Fruit fly (Drosophila melanogaster) whole organism, embryonic: ENCODE data around the gene CG31808.

Source experiments
- Antp ChIP-seq: fragments of 200-800 bp; sonication (Bioruptor generic); optimal IDR thresholded peaks from 3 replicates; lab custom pipeline; 2016; ENCODE audit warnings: missing biosample characterization, missing genetic modification characterization
- B-H2 ChIP-seq: fragments of 200-800 bp; sonication (Bioruptor generic); optimal IDR thresholded peaks from 2 replicates; lab custom pipeline; 2018; ENCODE audit warnings: missing biosample characterization, mild to moderate bottlenecking, missing genetic modification characterization
- CG10979 ChIP-seq: fragments of 200-800 bp; sonication (Bioruptor generic); optimal IDR thresholded peaks from 2 replicates; lab custom pipeline; 2018; ENCODE audit warnings: missing biosample characterization, mild to moderate bottlenecking, missing genetic modification characterization, moderate library complexity
- CG11560 ChIP-seq: fragments of 200-800 bp; sonication (Bioruptor generic); IDR thresholded peaks from 3 replicates; pipeline ENCODE4 v1.3.6; 2022; ENCODE audit warnings: missing biosample characterization, missing genetic modification characterization
- CG11696 ChIP-seq: fragments of 200-800 bp; sonication (Bioruptor generic); IDR thresholded peaks from 2 replicates; pipeline ENCODE4 v1.3.6; 2022; ENCODE audit warnings: missing biosample characterization, missing genetic modification characterization
- CG13287 ChIP-seq: fragments of 200-800 bp; sonication (Bioruptor generic); IDR thresholded peaks from 2 replicates; pipeline ENCODE4 v1.3.6; 2022; ENCODE audit warnings: missing biosample characterization, missing genetic modification characterization; ENCODE audit not compliant: partially characterized antibody
- CG15514 ChIP-seq: fragments of 200-800 bp; sonication (Bioruptor generic); optimal IDR thresholded peaks from 3 replicates; lab custom pipeline; 2017; ENCODE audit warnings: missing biosample characterization, missing genetic modification characterization, mild to moderate bottlenecking, moderate library complexity, missing genetic modification reagents
- CG18599 ChIP-seq: fragments of 200-800 bp; sonication (Bioruptor generic); optimal IDR thresholded peaks from 3 replicates; lab custom pipeline; 2017; ENCODE audit warnings: missing biosample characterization, missing genetic modification characterization, mild to moderate bottlenecking, moderate library complexity, missing genetic modification reagents
- CG2199 ChIP-seq: fragments of 200-800 bp; sonication (Bioruptor generic); IDR thresholded peaks from 3 replicates; pipeline ENCODE4 v1.3.6; 2022; ENCODE audit warnings: missing biosample characterization, missing genetic modification characterization
- CG2875 ChIP-seq: fragments of 200-800 bp; sonication (Bioruptor generic); optimal IDR thresholded peaks from 2 replicates; lab custom pipeline; 2017; ENCODE audit warnings: missing biosample characterization, mild to moderate bottlenecking, missing genetic modification characterization, missing genetic modification reagents
- CG3163 ChIP-seq: fragments of 200-800 bp; sonication (Bioruptor generic); optimal IDR thresholded peaks from 3 replicates; lab custom pipeline; 2016; ENCODE audit warnings: missing biosample characterization, missing genetic modification characterization
- CG32767 ChIP-seq: fragments of 200-800 bp; sonication (Bioruptor generic); IDR thresholded peaks from 2 replicates; pipeline ENCODE4 v1.3.6; 2022; ENCODE audit warnings: missing biosample characterization, missing genetic modification characterization
- CG32772 ChIP-seq: fragments of 200-800 bp; sonication (Bioruptor generic); IDR thresholded peaks from 2 replicates; pipeline ENCODE4 v1.3.6; 2022; ENCODE audit warnings: missing biosample characterization, missing genetic modification characterization
- CG5953 ChIP-seq: fragments of 200-800 bp; sonication (Bioruptor generic); IDR thresholded peaks from 2 replicates; pipeline ENCODE4 v1.3.6; 2022; ENCODE audit warnings: missing biosample characterization, missing genetic modification characterization
- CG6683 ChIP-seq: fragments of 200-800 bp; sonication (Bioruptor generic); optimal IDR thresholded peaks from 2 replicates; lab custom pipeline; 2017; ENCODE audit warnings: missing biosample characterization, mild to moderate bottlenecking, missing genetic modification characterization, missing genetic modification reagents
- CG7839 ChIP-seq: fragments of 200-800 bp; sonication (Bioruptor generic); optimal IDR thresholded peaks from 3 replicates; lab custom pipeline; 2018; ENCODE audit warnings: missing biosample characterization, mild to moderate bottlenecking, missing genetic modification characterization, moderate library complexity
- CG9727 ChIP-seq: fragments of 200-800 bp; sonication (Bioruptor generic); optimal IDR thresholded peaks from 3 replicates; lab custom pipeline; 2017; ENCODE audit warnings: missing biosample characterization, mild to moderate bottlenecking, missing genetic modification characterization
- E2f2 ChIP-seq: fragments of 200-800 bp; sonication (Bioruptor generic); IDR thresholded peaks from 2 replicates; pipeline ENCODE4 v1.3.6; 2022; ENCODE audit warnings: missing biosample characterization, missing genetic modification characterization
- Ets65A ChIP-seq: fragments of 200-800 bp; sonication (Bioruptor generic); peaks from one replicate; lab custom pipeline; 2016; ENCODE audit warnings: missing biosample characterization, missing genetic modification characterization
- HHEX ChIP-seq: fragments of 200-800 bp; sonication (Bioruptor generic); optimal IDR thresholded peaks from 3 replicates; lab custom pipeline; 2017; ENCODE audit warnings: missing biosample characterization, mild to moderate bottlenecking, missing genetic modification characterization, missing genetic modification reagents
- Mad ChIP-seq: fragments of 200-800 bp; sonication (Bioruptor generic); optimal IDR thresholded peaks from 2 replicates; lab custom pipeline; 2016; ENCODE audit warnings: missing biosample characterization, missing genetic modification characterization
- Nf-YB ChIP-seq: fragments of 200-800 bp; sonication (Bioruptor generic); optimal IDR thresholded peaks from 3 replicates; lab custom pipeline; 2019; ENCODE audit warnings: missing biosample characterization, mild to moderate bottlenecking, missing genetic modification characterization, moderate library complexity
- Rx ChIP-seq: fragments of 200-800 bp; sonication (Bioruptor generic); IDR thresholded peaks from 2 replicates; pipeline ENCODE4 v1.3.6; 2022; ENCODE audit warnings: missing biosample characterization, missing genetic modification characterization
- Sox102F ChIP-seq: fragments of 200-800 bp; sonication (Bioruptor generic); optimal IDR thresholded peaks from 2 replicates; lab custom pipeline; 2018; ENCODE audit warnings: missing biosample characterization, mild to moderate bottlenecking, missing genetic modification characterization, moderate library complexity
- Spps ChIP-seq: fragments of 200-800 bp; sonication (Bioruptor generic); optimal IDR thresholded peaks from 2 replicates; lab custom pipeline; 2018; ENCODE audit warnings: missing biosample characterization, mild to moderate bottlenecking, missing genetic modification characterization
- Taf1 ChIP-seq: fragments of 200-800 bp; sonication (Bioruptor generic); IDR thresholded peaks from 2 replicates; pipeline ENCODE4 v1.3.6; 2022; ENCODE audit warnings: missing biosample characterization, missing genetic modification characterization
- Trl ChIP-seq, 3 experiments: fragments of >200 bp in 2 of 3; fragments of 200-800 bp in 1 of 3; sonication (Bioruptor generic) in 1 of 3; optimal IDR thresholded peaks; 2 replicates in 1 of 3; 3 replicates in 2 of 3; lab custom pipeline; 2016 to 2017; ENCODE audit warnings: missing biosample characterization in 1 of 3, missing genetic modification characterization in 1 of 3
- Usf ChIP-seq: fragments of 200-800 bp; sonication (Bioruptor generic); optimal IDR thresholded peaks from 2 replicates; lab custom pipeline; 2017; ENCODE audit warnings: missing genotype, missing biosample characterization, missing genetic modification characterization
- ara ChIP-seq: fragments of 200-800 bp; sonication (Bioruptor generic); IDR thresholded peaks from 2 replicates; pipeline ENCODE4 v1.3.6; 2022; ENCODE audit warnings: missing biosample characterization, missing genetic modification characterization
- ash1 ChIP-seq: fragments of 200-800 bp; sonication (Bioruptor generic); optimal IDR thresholded peaks from 2 replicates; lab custom pipeline; 2018; ENCODE audit warnings: missing biosample characterization, mild to moderate bottlenecking, missing genetic modification characterization
- br ChIP-seq: fragments of >200 bp; optimal IDR thresholded peaks from 2 replicates; lab custom pipeline; 2017
- caup ChIP-seq: fragments of 200-800 bp; sonication (Bioruptor generic); optimal IDR thresholded peaks from 3 replicates; lab custom pipeline; 2017; ENCODE audit warnings: missing biosample characterization, mild to moderate bottlenecking, missing genetic modification characterization, moderate library complexity; ENCODE audit not compliant: severe bottlenecking
- chif ChIP-seq, 2 experiments: fragments of 200-800 bp; sonication (Bioruptor generic); optimal IDR thresholded peaks; 3 replicates each; lab custom pipeline; 2016; ENCODE audit warnings: missing biosample characterization in 2 of 2, missing genetic modification characterization in 2 of 2
- chinmo ChIP-seq: fragments of 200-800 bp; sonication (Bioruptor generic); IDR thresholded peaks from 4 replicates; pipeline ENCODE4 v1.3.6; 2022; ENCODE audit warnings: missing biosample characterization, missing genetic modification characterization; ENCODE audit not compliant: partially characterized antibody
- dpn ChIP-seq, 2 experiments: fragments of 200-800 bp; sonication (Bioruptor generic); optimal IDR thresholded peaks; 3 replicates each; lab custom pipeline; 2016; ENCODE audit warnings: missing biosample characterization in 2 of 2, missing genetic modification characterization in 2 of 2
- gce ChIP-seq: fragments of 200-800 bp; sonication (Bioruptor generic); IDR thresholded peaks from 3 replicates; pipeline ENCODE4 v1.3.6; 2022; ENCODE audit warnings: missing biosample characterization, missing genetic modification characterization
- gsb ChIP-seq: fragments of 200-800 bp; sonication (Bioruptor generic); IDR thresholded peaks from 2 replicates; pipeline ENCODE4 v1.3.6; 2022; ENCODE audit warnings: missing biosample characterization, missing genetic modification characterization
- hb ChIP-seq: fragments of 200-800 bp; sonication (Bioruptor generic); IDR thresholded peaks from 3 replicates; pipeline ENCODE4 v1.3.6; 2022; ENCODE audit warnings: missing biosample characterization, missing genetic modification characterization; ENCODE audit not compliant: partially characterized antibody
- her ChIP-seq: fragments of 200-800 bp; sonication (Bioruptor generic); optimal IDR thresholded peaks from 2 replicates; lab custom pipeline; 2016; ENCODE audit warnings: missing biosample characterization, missing genetic modification characterization
- jing ChIP-seq: fragments of 200-800 bp; sonication (Bioruptor generic); optimal IDR thresholded peaks from 2 replicates; lab custom pipeline; 2018; ENCODE audit warnings: missing biosample characterization, mild to moderate bottlenecking, missing genetic modification characterization
- kah ChIP-seq: fragments of 200-800 bp; sonication (Bioruptor generic); optimal IDR thresholded peaks from 2 replicates; lab custom pipeline; 2018; ENCODE audit warnings: missing biosample characterization, mild to moderate bottlenecking, missing genetic modification characterization
- kay ChIP-seq: fragments of 200-800 bp; sonication (Bioruptor generic); optimal IDR thresholded peaks from 2 replicates; lab custom pipeline; 2016; ENCODE audit warnings: missing biosample characterization, missing genetic modification characterization
- lab ChIP-seq: fragments of 200-800 bp; sonication (Bioruptor generic); optimal IDR thresholded peaks from 3 replicates; lab custom pipeline; 2017; ENCODE audit warnings: missing biosample characterization, missing genetic modification characterization, mild to moderate bottlenecking, moderate library complexity, missing genetic modification reagents
- pb ChIP-seq: fragments of 200-800 bp; sonication (Bioruptor generic); optimal IDR thresholded peaks from 3 replicates; lab custom pipeline; 2016; ENCODE audit warnings: missing biosample characterization, missing genetic modification characterization
- sqz ChIP-seq: fragments of 200-800 bp; sonication (Bioruptor generic); optimal IDR thresholded peaks from 3 replicates; lab custom pipeline; 2018; ENCODE audit warnings: missing biosample characterization, mild to moderate bottlenecking, missing genetic modification characterization
- tup ChIP-seq: fragments of 200-800 bp; sonication (Bioruptor generic); optimal IDR thresholded peaks from 2 replicates; lab custom pipeline; 2016; ENCODE audit warnings: missing biosample characterization, mild to moderate bottlenecking, missing genetic modification characterization, moderate library complexity
- twi ChIP-seq: fragments of 200-800 bp; optimal IDR thresholded peaks from 2 replicates; lab custom pipeline; 2019; ENCODE audit warnings: missing biosample characterization, mild to moderate bottlenecking, missing genetic modification characterization, moderate library complexity
- vnd ChIP-seq: fragments of 200-800 bp; sonication (Bioruptor generic); IDR thresholded peaks from 3 replicates; pipeline ENCODE4 v1.3.6; 2022; ENCODE audit warnings: missing biosample characterization, missing genetic modification characterization; ENCODE audit not compliant: partially characterized antibody
- zfh1 ChIP-seq: fragments of 200-800 bp; sonication (Bioruptor generic); IDR thresholded peaks from 3 replicates; pipeline ENCODE4 v1.3.6; 2022; ENCODE audit warnings: missing biosample characterization, missing genetic modification characterization

The CG31808 gene

DNA sequence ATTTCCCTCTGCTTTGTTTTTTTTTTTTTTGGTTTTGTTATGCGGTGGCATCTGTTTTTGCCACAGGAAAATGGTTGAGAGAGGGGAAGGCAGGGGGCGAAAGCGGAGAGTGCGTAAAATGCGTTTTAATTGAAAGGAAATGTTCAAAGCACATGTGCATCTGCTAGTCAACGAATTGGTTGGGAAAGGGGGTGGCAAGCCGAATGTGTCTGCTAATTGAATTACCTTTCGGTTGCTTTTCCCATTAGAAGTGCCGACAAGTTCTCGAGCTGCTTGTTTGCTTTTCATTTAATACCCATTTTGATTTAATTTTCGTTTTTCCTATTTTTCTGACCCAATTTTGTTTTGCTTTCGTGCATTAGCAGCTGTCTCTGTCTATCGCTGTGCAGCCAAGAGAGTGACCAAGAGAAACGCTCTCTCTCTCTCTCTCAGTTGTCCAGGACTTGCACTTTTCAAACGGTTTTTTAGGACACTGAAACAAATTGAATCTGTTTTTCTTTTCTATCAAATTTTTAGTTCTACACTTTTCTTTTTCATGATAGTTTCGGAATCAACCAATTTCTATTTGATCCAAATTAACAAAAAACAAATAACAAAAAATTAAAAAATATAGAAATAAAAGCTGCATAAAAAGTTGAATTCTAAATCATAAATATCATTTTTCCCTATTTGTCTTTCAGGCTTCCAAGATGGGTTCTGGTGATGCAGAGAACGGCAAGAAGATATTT is 2.6 kb upstream of the CG31808 start (continued):
- no peak for TF ChIP-seq hb (GFP tag; lab: Robert Waterston, UW)
- TF ChIP-seq twi: peak; percentile 24
- TF ChIP-seq Rx (GFP tag; lab: Robert Waterston, UW): no peak
- TF ChIP-seq CG6683 (GFP tag; lab: Kevin White, UChicago): no peak
- TF ChIP-seq Sox102F (GFP tag; lab: Kevin White, UChicago): no peak
- TF ChIP-seq CG5953 (GFP tag; lab: Robert Waterston, UW): no peak
- TF ChIP-seq her (GFP tag; lab: Kevin White, UChicago): no peak
- no peak for TF ChIP-seq Nf-YB (GFP tag; lab: Kevin White, UChicago)
- TF ChIP-seq gce: no peak
- no peak for TF ChIP-seq Usf (GFP tag; lab: Kevin White, UChicago)
- TF ChIP-seq CG2199 (GFP tag; lab: Robert Waterston, UW): 0 out of 3 replicates have a peak, but pooled peaks have one; percentile 13
- TF ChIP-seq caup (GFP tag; lab: Kevin White, UChicago): no peak
- TF ChIP-seq CG15514 (GFP tag; lab: Kevin White, UChicago): no peak
- no peak for TF ChIP-seq CG7839 (tag; lab: Kevin White, UChicago)
- TF ChIP-seq br (lab: Kevin White, UChicago): no peak
- TF ChIP-seq Taf1 (GFP tag; lab: Robert Waterston, UW): no peak
- TF ChIP-seq tup (GFP tag; lab: Kevin White, UChicago): no peak
- no peak for TF ChIP-seq kay (GFP tag; lab: Kevin White, UChicago)
- no peak for TF ChIP-seq Mad (GFP tag; lab: Kevin White, UChicago)
- no peak for TF ChIP-seq E2f2 (GFP tag; lab: Robert Waterston, UW)
- TF ChIP-seq CG10979 (tag; lab: Kevin White, UChicago): no peak
- TF ChIP-seq ash1: no peak
- TF ChIP-seq CG32772 (GFP tag; lab: Robert Waterston, UW): 0 out of 2 replicates have a peak, but pooled peaks have one; percentile 13
- no peak for TF ChIP-seq kah (GFP tag; lab: Kevin White, UChicago)
- no peak for TF ChIP-seq HHEX (GFP tag; lab: Kevin White, UChicago)
- TF ChIP-seq Antp: no peak
- TF ChIP-seq pb (GFP tag; lab: Kevin White, UChicago): no peak
- TF ChIP-seq lab: no peak
- TF ChIP-seq vnd (GFP tag; lab: Robert Waterston, UW): no peak
- TF ChIP-seq CG9727 (GFP tag; lab: Kevin White, UChicago): no peak
- TF ChIP-seq ara (GFP tag; lab: Robert Waterston, UW): no peak
- peak; percentile 54 for TF ChIP-seq Ets65A (GFP tag; lab: Kevin White, UChicago)
- TF ChIP-seq chif (GFP tag; optimal IDR thresholded peaks at IDR 0.05; lab: Kevin White, UChicago): no peak
- no peak for TF ChIP-seq dpn (GFP tag; optimal IDR thresholded peaks at IDR 0.05; lab: Kevin White, UChicago)
- TF ChIP-seq Trl (optimal IDR thresholded peaks at IDR 0.05; lab: Kevin White, UChicago): peak; percentile 45 to 64
- TF ChIP-seq Trl (GFP tag; optimal IDR thresholded peaks at IDR 0.05; lab: Kevin White, UChicago): no peak
- TF ChIP-seq gsb (GFP tag; lab: Robert Waterston, UW): no peak
- no peak for TF ChIP-seq CG13287 (GFP tag; lab: Robert Waterston, UW)
- TF ChIP-seq B-H2 (GFP tag; lab: Kevin White, UChicago): no peak
- no peak for TF ChIP-seq CG11696 (GFP tag; lab: Robert Waterston, UW)
- 0 out of 4 replicates have a peak, but pooled peaks have one; percentile 8 for TF ChIP-seq chinmo (GFP tag; lab: Robert Waterston, UW)
- TF ChIP-seq jing (GFP tag; lab: Kevin White, UChicago): no peak
- TF ChIP-seq sqz (GFP tag; lab: Kevin White, UChicago): peak; percentile 16
- no peak for TF ChIP-seq zfh1
- no peak for TF ChIP-seq CG3163
- no peak for TF ChIP-seq CG11560 (tag; lab: Robert Waterston, UW)
- TF ChIP-seq CG2875 (GFP tag; lab: Kevin White, UChicago): no peak
- TF ChIP-seq CG18599 (GFP tag; lab: Kevin White, UChicago): no peak
- TF ChIP-seq CG32767 (GFP tag; lab: Robert Waterston, UW): no peak
- no peak for TF ChIP-seq Spps (tag; lab: Kevin White, UChicago)
